Worm (Caenorhabditis elegans) whole organism, L3 larva: ENCODE results near the gene fbxb-107.

Source experiments
- nhr-25 ChIP-seq: sonication (generic microtip); optimal IDR thresholded peaks from 2 replicates; lab custom pipeline; 2017; ENCODE audit warnings: missing biosample characterization, missing genetic modification characterization
- unc-62 ChIP-seq: fragments of 150-350 bp; sonication (generic microtip); optimal IDR thresholded peaks from 4 replicates; lab custom pipeline; 2014; ENCODE audit warnings: missing biosample characterization, missing genetic modification reagents, missing genetic modification characterization

ce11 chrII:2780804-2781203, 22.2 kb downstream of the fbxb-107 start:
- TF ChIP-seq unc-62 (GFP tag; lab: Kevin White, UChicago): no peak
- TF ChIP-seq nhr-25 (tag; lab: Kevin White, UChicago): no peak
